Fruit fly (Drosophila melanogaster) whole organism, wandering third instar larva: ENCODE measurements around the gene Nepl12.
A peak's percentile ranks its signal among the peaks of the same experiment; 100 is the strongest.

ENCODE experiments used
- Abd-B ChIP-seq: fragments of >200 bp; optimal IDR thresholded peaks from 2 replicates; lab custom pipeline; 2017; ENCODE audit warnings: missing biosample characterization, missing genetic modification characterization
- CG32264 ChIP-seq: fragments of 200-800 bp; sonication (Bioruptor generic); optimal IDR thresholded peaks from 2 replicates; lab custom pipeline; 2016; ENCODE audit warnings: missing biosample characterization, missing genetic modification characterization
- CG9705 ChIP-seq: fragments of 200-800 bp; sonication (Bioruptor generic); optimal IDR thresholded peaks from 2 replicates; lab custom pipeline; 2018; ENCODE audit warnings: missing biosample characterization, mild to moderate bottlenecking, missing genetic modification characterization
- CrebA ChIP-seq: fragments of 200-800 bp; sonication (Bioruptor generic); optimal IDR thresholded peaks from 2 replicates; lab custom pipeline; 2016; ENCODE audit warnings: missing biosample characterization, mild to moderate bottlenecking, missing genetic modification characterization, borderline replicate concordance
- Dfd ChIP-seq: fragments of >200 bp; optimal IDR thresholded peaks from 2 replicates; lab custom pipeline; 2017; ENCODE audit warnings: missing biosample characterization, missing genetic modification characterization
- Dif ChIP-seq: fragments of 200-275, 200-300 bp; sonication (Bioruptor generic); optimal IDR thresholded peaks from 2 replicates; lab custom pipeline; 2018; ENCODE audit warnings: missing biosample characterization, missing genetic modification characterization; ENCODE audit not compliant: partially characterized antibody
- GATAd ChIP-seq: sonication (Bioruptor generic); optimal IDR thresholded peaks from 2 replicates; lab custom pipeline; 2016; ENCODE audit warnings: missing biosample characterization, missing genetic modification characterization
- HLH106 ChIP-seq: fragments of 200-800 bp; optimal IDR thresholded peaks from 3 replicates; lab custom pipeline; 2019; ENCODE audit warnings: missing biosample characterization, mild to moderate bottlenecking, missing genetic modification characterization, moderate library complexity
- Hnf4 ChIP-seq: fragments of 200-800 bp; sonication (Bioruptor generic); optimal IDR thresholded peaks from 2 replicates; lab custom pipeline; 2016; ENCODE audit warnings: missing biosample characterization, mild to moderate bottlenecking, missing genetic modification characterization
- Hr78 ChIP-seq: fragments of >200 bp; optimal IDR thresholded peaks from 2 replicates; lab custom pipeline; 2017; ENCODE audit warnings: missing biosample characterization, missing genetic modification characterization
- Hr83 ChIP-seq: fragments of 200-300 bp; sonication (Bioruptor generic); optimal IDR thresholded peaks from 2 replicates; lab custom pipeline; 2016; ENCODE audit warnings: missing biosample characterization, mild to moderate bottlenecking, missing genetic modification characterization, moderate library complexity; ENCODE audit not compliant: poor library complexity, severe bottlenecking
- Jra ChIP-seq: sonication (Bioruptor generic); optimal IDR thresholded peaks from 2 replicates; lab custom pipeline; 2016; ENCODE audit warnings: missing biosample characterization, missing genetic modification characterization
- Mio ChIP-seq: sonication (Bioruptor generic); optimal IDR thresholded peaks from 2 replicates; lab custom pipeline; 2016; ENCODE audit warnings: missing biosample characterization, missing genetic modification characterization
- Myc ChIP-seq: fragments of >200 bp; optimal IDR thresholded peaks from 2 replicates; lab custom pipeline; 2017
- N ChIP-seq: fragments of >200 bp; optimal IDR thresholded peaks from 2 replicates; lab custom pipeline; 2018; ENCODE audit warnings: missing biosample characterization, missing external identifiers, missing genetic modification characterization
- OdsH ChIP-seq: fragments of 200-800 bp; sonication (Bioruptor generic); optimal IDR thresholded peaks from 2 replicates; lab custom pipeline; 2016; ENCODE audit warnings: missing biosample characterization, mild to moderate bottlenecking, missing genetic modification characterization
- Rel ChIP-seq, 2 experiments: fragments of 200-800 bp; sonication (Bioruptor generic) in 1 of 2; optimal IDR thresholded peaks; 2 replicates in 1 of 2; 3 replicates in 1 of 2; lab custom pipeline; 2016 to 2019; ENCODE audit warnings: mild to moderate bottlenecking in 2 of 2, missing biosample characterization in 2 of 2, missing genetic modification characterization in 2 of 2, moderate library complexity in 1 of 2
- Sp1 ChIP-seq: fragments of 200-800 bp; sonication (Bioruptor generic); optimal IDR thresholded peaks from 3 replicates; lab custom pipeline; 2019; ENCODE audit warnings: missing biosample characterization, mild to moderate bottlenecking, missing genetic modification characterization, moderate library complexity
- Vsx2 ChIP-seq: fragments of 200-300, 225-300 bp; sonication (Bioruptor generic); optimal IDR thresholded peaks from 2 replicates; lab custom pipeline; 2018; ENCODE audit warnings: missing biosample characterization, missing genetic modification characterization; ENCODE audit not compliant: partially characterized antibody
- br ChIP-seq: fragments of 200-800 bp; sonication (Bioruptor generic); optimal IDR thresholded peaks from 2 replicates; lab custom pipeline; 2016; ENCODE audit warnings: missing biosample characterization, missing genetic modification characterization
- brk ChIP-seq: fragments of 200-800 bp; sonication (Bioruptor generic); optimal IDR thresholded peaks from 2 replicates; lab custom pipeline; 2016; ENCODE audit warnings: missing biosample characterization, mild to moderate bottlenecking, missing genetic modification characterization
- dl ChIP-seq, 2 experiments: fragments of 175-275, 200-275 bp in 1 of 2; fragments of 200-275 bp in 1 of 2; sonication (Bioruptor generic); optimal IDR thresholded peaks; lab custom pipeline; 2018; ENCODE audit warnings: mild to moderate bottlenecking in 2 of 2, missing biosample characterization in 2 of 2, missing genetic modification characterization in 2 of 2, moderate library complexity in 2 of 2; ENCODE audit not compliant: partially characterized antibody in 2 of 2, insufficient read depth in 1 of 2
- dmrt93B ChIP-seq: fragments of 200-800 bp; sonication (Bioruptor generic); optimal IDR thresholded peaks from 2 replicates; lab custom pipeline; 2018; ENCODE audit warnings: missing biosample characterization, mild to moderate bottlenecking, missing genetic modification characterization
- dsf ChIP-seq: sonication (Bioruptor generic); optimal IDR thresholded peaks from 2 replicates; lab custom pipeline; 2016; ENCODE audit warnings: missing biosample characterization, missing genetic modification characterization, borderline replicate concordance
- ey ChIP-seq: fragments of 200-800 bp; sonication (Bioruptor generic); optimal IDR thresholded peaks from 2 replicates; lab custom pipeline; 2016; ENCODE audit warnings: missing biosample characterization, missing genetic modification characterization
- foxo ChIP-seq, 2 experiments: fragments of 200-800 bp; sonication (Bioruptor generic); optimal IDR thresholded peaks; 2 replicates in 1 of 2; 3 replicates in 1 of 2; lab custom pipeline; 2016 to 2017; ENCODE audit warnings: missing biosample characterization in 2 of 2, missing genetic modification characterization in 2 of 2
- fru ChIP-seq: fragments of 200-800 bp; sonication (Bioruptor generic); optimal IDR thresholded peaks from 3 replicates; lab custom pipeline; 2016; ENCODE audit warnings: missing biosample characterization, mild to moderate bottlenecking, missing genetic modification characterization
- h ChIP-seq: fragments of 200-800 bp; sonication (Bioruptor generic); optimal IDR thresholded peaks from 3 replicates; lab custom pipeline; 2016; ENCODE audit warnings: missing biosample characterization, mild to moderate bottlenecking, missing genetic modification characterization
- jim ChIP-seq: fragments of 175-275, 200-325 bp; sonication (Bioruptor generic); optimal IDR thresholded peaks from 2 replicates; lab custom pipeline; 2016; ENCODE audit warnings: missing biosample characterization, mild to moderate bottlenecking, missing genetic modification characterization
- lola ChIP-seq: fragments of >200 bp; optimal IDR thresholded peaks from 2 replicates; lab custom pipeline; 2017; ENCODE audit warnings: missing biosample characterization, missing genetic modification characterization
- pan ChIP-seq: fragments of >200 bp; optimal IDR thresholded peaks from 2 replicates; lab custom pipeline; 2017
- psq ChIP-seq: fragments of 200-800 bp; sonication (Bioruptor generic); optimal IDR thresholded peaks from 3 replicates; lab custom pipeline; 2017; ENCODE audit warnings: missing biosample characterization, mild to moderate bottlenecking, missing genetic modification characterization, moderate library complexity
- rgr ChIP-seq: fragments of 200-800 bp; sonication (Bioruptor generic); optimal IDR thresholded peaks from 3 replicates; lab custom pipeline; 2016; ENCODE audit warnings: missing biosample characterization, mild to moderate bottlenecking, missing genetic modification characterization
- sage ChIP-seq: fragments of 200-800 bp; sonication (Bioruptor generic); optimal IDR thresholded peaks from 2 replicates; lab custom pipeline; 2016; ENCODE audit warnings: missing biosample characterization, mild to moderate bottlenecking, missing genetic modification characterization
- sv ChIP-seq: fragments of 200-800 bp; sonication (Bioruptor generic); optimal IDR thresholded peaks from 3 replicates; lab custom pipeline; 2016; ENCODE audit warnings: missing biosample characterization, missing genetic modification characterization
- tai ChIP-seq: sonication (Bioruptor generic); optimal IDR thresholded peaks from 2 replicates; lab custom pipeline; 2016; ENCODE audit warnings: missing biosample characterization, missing genetic modification characterization
- usp ChIP-seq: fragments of >200 bp; optimal IDR thresholded peaks from 2 replicates; lab custom pipeline; 2017; ENCODE audit warnings: missing biosample characterization, missing genetic modification characterization
- woc ChIP-seq: sonication (Bioruptor generic); optimal IDR thresholded peaks from 2 replicates; lab custom pipeline; 2016; ENCODE audit warnings: missing biosample characterization, mild to moderate bottlenecking, missing genetic modification characterization

The Nepl12 gene

dm6 chr3R:9694999-9695398 is 19.7 kb downstream of the Nepl12 start:
- no peak for TF ChIP-seq Dif (GFP tag; lab: Kevin White, UChicago)
- TF ChIP-seq dsf (GFP tag; lab: Kevin White, UChicago) = no peak
- TF ChIP-seq Rel (GFP tag; optimal IDR thresholded peaks at IDR 0.05; lab: Kevin White, UChicago) = no peak
- no peak for TF ChIP-seq Rel (tag; optimal IDR thresholded peaks at IDR 0.05; lab: Kevin White, UChicago)
- no peak for TF ChIP-seq Dfd (GFP tag; lab: Kevin White, UChicago)
- no peak for TF ChIP-seq sv (GFP tag; lab: Kevin White, UChicago)
- TF ChIP-seq Abd-B = no peak

DNA sequence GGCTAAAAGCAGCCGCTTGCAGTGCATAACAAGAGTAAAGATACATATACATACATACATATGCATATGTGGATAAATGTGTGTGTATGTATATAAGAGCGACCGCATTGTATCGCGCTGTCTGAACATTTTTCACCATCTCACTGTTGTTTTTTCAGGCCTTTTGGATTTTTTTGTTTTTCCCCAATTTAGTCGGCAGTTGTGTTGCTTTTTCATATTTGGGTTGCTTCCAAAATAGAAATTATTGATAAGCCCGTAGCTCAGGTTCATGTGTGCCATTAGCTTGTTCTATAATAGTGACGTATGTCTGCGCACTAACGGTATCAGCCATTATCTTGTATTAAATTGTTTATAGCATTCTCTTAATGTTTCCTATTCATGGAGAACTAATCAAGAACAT is 25.2 kb downstream of the Nepl12 start:
- TF ChIP-seq Rel (GFP tag; optimal IDR thresholded peaks at IDR 0.05; lab: Kevin White, UChicago) (no peak), Rel (tag; optimal IDR thresholded peaks at IDR 0.05; lab: Kevin White, UChicago) (peak; percentile 96), CG32264 (GFP tag; lab: Kevin White, UChicago) (no peak)

dm6 chr3R:9701148-9701703 is 25.9 kb downstream of the Nepl12 start:
- TF ChIP-seq Hr78 (GFP tag; lab: Kevin White, UChicago) (no peak), pan (lab: Kevin White, UChicago) (no peak), Sp1 (GFP tag; lab: Kevin White, UChicago) (peak; percentile 5), woc (GFP tag; lab: Kevin White, UChicago) (no peak), N (GFP tag; lab: Kevin White, UChicago) (no peak), Myc (lab: Kevin White, UChicago) (no peak), Rel (GFP tag; optimal IDR thresholded peaks at IDR 0.05; lab: Kevin White, UChicago) (no peak), Rel (tag; optimal IDR thresholded peaks at IDR 0.05; lab: Kevin White, UChicago) (no peak), foxo (GFP tag; optimal IDR thresholded peaks at IDR 0.05; lab: Kevin White, UChicago) (peak in 1 of 2 experiments; percentile 7), CrebA (GFP tag; lab: Kevin White, UChicago) (no peak), Mio (no peak), dl (GFP tag; optimal IDR thresholded peaks at IDR 0.05; lab: Kevin White, UChicago; ENCODE audit: insufficient read depth in 1 of 2, partially characterized antibody in 2 of 2) (no peak), rgr (peak; percentile 62), usp (GFP tag; lab: Kevin White, UChicago) (no peak), GATAd (GFP tag; lab: Kevin White, UChicago) (no peak), Jra (GFP tag; lab: Kevin White, UChicago) (peak; percentile 1), psq (GFP tag; lab: Kevin White, UChicago) (no peak), ey (GFP tag; lab: Kevin White, UChicago) (no peak), h (GFP tag; lab: Kevin White, UChicago) (peak; percentile 42), Dif (GFP tag; lab: Kevin White, UChicago) (no peak), sv (GFP tag; lab: Kevin White, UChicago) (no peak), OdsH (GFP tag; lab: Kevin White, UChicago) (peak; percentile 56), Dfd (GFP tag; lab: Kevin White, UChicago) (no peak), Hr83 (GFP tag; lab: Kevin White, UChicago) (peak; percentile 23), tai (GFP tag; lab: Kevin White, UChicago) (no peak), br (GFP tag; lab: Kevin White, UChicago) (no peak), sage (GFP tag; lab: Kevin White, UChicago) (no peak), HLH106 (tag; lab: Kevin White, UChicago) (peak; percentile 22), Hnf4 (GFP tag; lab: Kevin White, UChicago) (no peak), jim (GFP tag; lab: Kevin White, UChicago) (no peak), brk (GFP tag; lab: Kevin White, UChicago) (no peak), lola (no peak), Vsx2 (GFP tag; lab: Kevin White, UChicago) (no peak), CG9705 (GFP tag; lab: Kevin White, UChicago) (no peak), dsf (GFP tag; lab: Kevin White, UChicago) (no peak), fru (GFP tag; lab: Kevin White, UChicago) (no peak), CG32264 (GFP tag; lab: Kevin White, UChicago) (no peak), Abd-B (no peak), dmrt93B (peak; percentile 3)
